Worm (Caenorhabditis elegans) whole organism, L2 larva: Measurements from ENCODE around the gene T26C5.5.

Experiments
- C34F6.9 ChIP-seq: fragments of 150-350 bp; optimal IDR thresholded peaks from 2 replicates; lab custom pipeline; 2014; ENCODE audit warnings: missing biosample characterization, missing genetic modification characterization
- F13H6.1 ChIP-seq: sonication (generic microtip); optimal IDR thresholded peaks from 2 replicates; lab custom pipeline; 2016; ENCODE audit warnings: missing genetic modification characterization, missing compliant biosample characterization
- R02D3.7 ChIP-seq: fragments of 150-350 bp; optimal IDR thresholded peaks from 2 replicates; lab custom pipeline; 2014; ENCODE audit warnings: missing biosample characterization, missing genetic modification characterization
- Y55F3AM.14 ChIP-seq: fragments of 200-800 bp; sonication (Bioruptor generic); optimal IDR thresholded peaks from 2 replicates; lab custom pipeline; 2018; ENCODE audit warnings: mild to moderate bottlenecking, missing genetic modification characterization, missing compliant biosample characterization
- ZK546.5 ChIP-seq: sonication (generic microtip); optimal IDR thresholded peaks from 2 replicates; lab custom pipeline; 2017; ENCODE audit warnings: missing biosample characterization, missing genetic modification characterization
- alr-1 ChIP-seq: fragments of 150-350 bp; optimal IDR thresholded peaks from 2 replicates; lab custom pipeline; 2014; ENCODE audit warnings: missing biosample characterization, missing genetic modification characterization
- aly-2 ChIP-seq: fragments of 150-350 bp; optimal IDR thresholded peaks from 2 replicates; lab custom pipeline; 2014; ENCODE audit warnings: missing biosample characterization, missing genetic modification characterization
- ama-1 ChIP-seq: fragments of 150-350 bp; optimal IDR thresholded peaks from 2 replicates; lab custom pipeline; 2018; ENCODE audit warnings: inconsistent platforms
- blmp-1 ChIP-seq: sonication (generic microtip); optimal IDR thresholded peaks from 2 replicates; lab custom pipeline; 2017; ENCODE audit warnings: missing genetic modification characterization, mild to moderate bottlenecking, missing compliant biosample characterization, antibody characterized with exemption, moderate library complexity; ENCODE audit not compliant: insufficient read depth
- ceh-16 ChIP-seq: fragments of 150-350 bp; optimal IDR thresholded peaks from 2 replicates; lab custom pipeline; 2014; ENCODE audit warnings: missing biosample characterization, missing genetic modification characterization
- ceh-82 ChIP-seq: fragments of 150-350 bp; optimal IDR thresholded peaks from 2 replicates; lab custom pipeline; 2014; ENCODE audit warnings: missing biosample characterization, missing genetic modification characterization
- crh-2 ChIP-seq: sonication (generic microtip); optimal IDR thresholded peaks from 2 replicates; lab custom pipeline; 2017; ENCODE audit warnings: missing biosample characterization, missing genetic modification characterization
- dmd-4 ChIP-seq: sonication (generic microtip); optimal IDR thresholded peaks from 2 replicates; lab custom pipeline; 2017; ENCODE audit warnings: missing biosample characterization, missing genetic modification characterization
- egl-27 ChIP-seq: sonication (generic microtip); optimal IDR thresholded peaks from 3 replicates; lab custom pipeline; 2017; ENCODE audit warnings: missing biosample characterization, missing genetic modification reagents, missing genetic modification characterization
- elt-1 ChIP-seq: fragments of 150-350 bp; optimal IDR thresholded peaks from 2 replicates; lab custom pipeline; 2014; ENCODE audit warnings: missing biosample characterization, missing genetic modification characterization
- elt-3 ChIP-seq: sonication (generic microtip); optimal IDR thresholded peaks from 2 replicates; lab custom pipeline; 2017; ENCODE audit warnings: missing biosample characterization, missing genetic modification characterization
- fos-1 ChIP-seq: fragments of 150-350 bp; optimal IDR thresholded peaks from 2 replicates; lab custom pipeline; 2014; ENCODE audit warnings: missing biosample characterization, missing genetic modification characterization
- gmeb-1 ChIP-seq: fragments of 150-350 bp; optimal IDR thresholded peaks from 2 replicates; lab custom pipeline; 2014; ENCODE audit warnings: missing biosample characterization, missing genetic modification characterization
- lin-11 ChIP-seq: fragments of 150-350 bp; sonication (generic microtip); optimal IDR thresholded peaks from 2 replicates; lab custom pipeline; 2014; ENCODE audit warnings: missing biosample characterization, missing genetic modification characterization, inconsistent platforms, mixed read lengths
- lin-13 ChIP-seq: fragments of 150-350 bp; optimal IDR thresholded peaks from 2 replicates; lab custom pipeline; 2014; ENCODE audit warnings: missing biosample characterization, missing genetic modification reagents, missing genetic modification characterization
- lin-39 ChIP-seq: fragments of 150-350 bp; optimal IDR thresholded peaks from 2 replicates; lab custom pipeline; 2014; ENCODE audit warnings: missing biosample characterization, missing genetic modification reagents, missing genetic modification characterization
- lsy-2 ChIP-seq, 2 experiments: fragments of 150-350 bp in 1 of 2; sonication (generic microtip) in 1 of 2; optimal IDR thresholded peaks; 2 replicates each; lab custom pipeline; 2014 to 2017; ENCODE audit warnings: missing biosample characterization in 2 of 2, missing genetic modification characterization in 2 of 2
- mab-5 ChIP-seq: fragments of 150-350 bp; optimal IDR thresholded peaks from 2 replicates; lab custom pipeline; 2014; ENCODE audit warnings: missing biosample characterization, missing genetic modification characterization
- mbf-1 ChIP-seq: sonication (generic microtip); optimal IDR thresholded peaks from 2 replicates; lab custom pipeline; 2017; ENCODE audit warnings: missing biosample characterization, missing genetic modification characterization
- mdl-1 ChIP-seq, 2 experiments: fragments of 150-350 bp in 1 of 2; sonication (generic microtip) in 1 of 2; optimal IDR thresholded peaks; 2 replicates each; lab custom pipeline; 2017; ENCODE audit warnings: missing biosample characterization in 2 of 2, missing genetic modification characterization in 2 of 2
- nhr-10 ChIP-seq: sonication (generic microtip); optimal IDR thresholded peaks from 2 replicates; lab custom pipeline; 2017; ENCODE audit warnings: missing biosample characterization, missing genetic modification characterization
- nhr-11 ChIP-seq: fragments of 150-350 bp; optimal IDR thresholded peaks from 2 replicates; lab custom pipeline; 2014; ENCODE audit warnings: missing biosample characterization, missing genetic modification characterization
- nhr-12 ChIP-seq: fragments of 150-350 bp; optimal IDR thresholded peaks from 2 replicates; lab custom pipeline; 2014; ENCODE audit warnings: missing biosample characterization, missing genetic modification characterization
- nhr-129 ChIP-seq: fragments of 150-350 bp; optimal IDR thresholded peaks from 2 replicates; lab custom pipeline; 2014; ENCODE audit warnings: missing biosample characterization, missing genetic modification characterization
- nhr-21 ChIP-seq: fragments of 150-350 bp; optimal IDR thresholded peaks from 2 replicates; lab custom pipeline; 2014; ENCODE audit warnings: missing biosample characterization, missing genetic modification characterization
- nhr-23 ChIP-seq: fragments of 150-350 bp; optimal IDR thresholded peaks from 2 replicates; lab custom pipeline; 2014; ENCODE audit warnings: missing biosample characterization, missing genetic modification reagents, missing genetic modification characterization
- nhr-237 ChIP-seq: fragments of 150-350 bp; optimal IDR thresholded peaks from 2 replicates; lab custom pipeline; 2014; ENCODE audit warnings: missing biosample characterization, missing genetic modification characterization
- nhr-25 ChIP-seq: fragments of 150-350 bp; sonication (generic microtip); optimal IDR thresholded peaks from 3 replicates; lab custom pipeline; 2014; ENCODE audit warnings: missing biosample characterization, missing genetic modification characterization
- nhr-6 ChIP-seq: fragments of 150-350 bp; optimal IDR thresholded peaks from 2 replicates; lab custom pipeline; 2014; ENCODE audit warnings: missing biosample characterization, missing genetic modification characterization
- nhr-77 ChIP-seq: fragments of 150-350 bp; optimal IDR thresholded peaks from 2 replicates; lab custom pipeline; 2014; ENCODE audit warnings: missing biosample characterization, missing genetic modification characterization
- peb-1 ChIP-seq: fragments of 150-350 bp; optimal IDR thresholded peaks from 2 replicates; lab custom pipeline; 2014; ENCODE audit warnings: missing biosample characterization, missing genetic modification characterization
- sem-4 ChIP-seq: fragments of 150-350 bp; optimal IDR thresholded peaks from 2 replicates; lab custom pipeline; 2014; ENCODE audit warnings: missing biosample characterization, missing genetic modification reagents, missing genetic modification characterization
- skn-1 ChIP-seq: sonication (generic microtip); optimal IDR thresholded peaks from 2 replicates; lab custom pipeline; 2017; ENCODE audit warnings: missing biosample characterization, missing genetic modification characterization
- sma-3 ChIP-seq: sonication (generic microtip); optimal IDR thresholded peaks from 2 replicates; lab custom pipeline; 2016; ENCODE audit warnings: missing genetic modification reagents, missing genetic modification characterization, missing compliant biosample characterization
- sma-9 ChIP-seq, 2 experiments: fragments of 150-350 bp in 1 of 2; sonication (generic microtip) in 1 of 2; optimal IDR thresholded peaks; 2 replicates each; lab custom pipeline; 2014 to 2016; ENCODE audit warnings: missing genetic modification characterization in 2 of 2, mild to moderate bottlenecking in 1 of 2, missing biosample characterization in 1 of 2, missing compliant biosample characterization in 1 of 2, missing genetic modification reagents in 1 of 2, moderate library complexity in 1 of 2
- snpc-4 ChIP-seq: fragments of 150-350 bp; optimal IDR thresholded peaks from 2 replicates; lab custom pipeline; 2014; ENCODE audit warnings: missing biosample characterization, missing genetic modification characterization
- unc-39 ChIP-seq: fragments of 150-350 bp; optimal IDR thresholded peaks from 2 replicates; lab custom pipeline; 2014; ENCODE audit warnings: missing biosample characterization, missing genetic modification characterization
- unc-55 ChIP-seq: fragments of 150-350 bp; sonication (generic microtip); optimal IDR thresholded peaks from 3 replicates; lab custom pipeline; 2014; ENCODE audit warnings: missing biosample characterization, missing genetic modification reagents, missing genetic modification characterization
- unc-62 ChIP-seq: fragments of 150-350 bp; optimal IDR thresholded peaks from 2 replicates; lab custom pipeline; 2014; ENCODE audit warnings: missing biosample characterization, missing genetic modification reagents, missing genetic modification characterization
- zag-1 ChIP-seq: fragments of 150-350 bp; optimal IDR thresholded peaks from 2 replicates; lab custom pipeline; 2014; ENCODE audit warnings: missing biosample characterization, missing genetic modification characterization
- ztf-1 ChIP-seq: fragments of 200-800 bp; sonication (Bioruptor generic); conservative IDR thresholded peaks from 2 replicates; pipeline ENCODE4 v1.3.6; 2022; ENCODE audit warnings: missing genetic modification characterization, missing compliant biosample characterization
- ztf-11 ChIP-seq: sonication (generic microtip); optimal IDR thresholded peaks from 2 replicates; lab custom pipeline; 2017; ENCODE audit warnings: missing biosample characterization, missing genetic modification characterization
- ztf-4 ChIP-seq: fragments of 150-350 bp; optimal IDR thresholded peaks from 2 replicates; lab custom pipeline; 2014; ENCODE audit warnings: missing biosample characterization, missing genetic modification characterization

T26C5.5 gene

DNA sequence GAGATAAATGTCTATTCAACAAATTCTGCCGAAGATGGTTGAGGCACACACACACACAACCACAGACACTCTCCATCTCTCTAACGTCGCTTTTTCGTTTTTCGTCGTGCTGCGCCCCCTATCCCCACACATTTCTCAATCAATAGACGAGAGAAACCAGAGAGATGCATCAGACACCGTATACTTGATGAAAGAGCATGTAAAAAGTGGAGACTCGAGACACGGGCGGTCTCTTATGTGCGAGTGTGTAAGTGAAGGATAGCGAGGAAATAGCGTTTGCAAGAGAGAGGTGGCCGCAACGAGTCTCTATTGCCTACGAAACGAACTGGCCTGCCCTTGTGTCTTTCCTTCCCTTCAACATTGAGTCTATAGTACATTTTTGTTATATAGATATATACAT, 36.2 kb upstream of the T26C5.5 start:
- TF ChIP-seq ztf-1 (GFP tag; lab: Robert Waterston, UW) (no peak), elt-1 (peak; percentile 18), alr-1 (no peak), lsy-2 (tag; optimal IDR thresholded peaks at IDR 0.05; lab: Kevin White, UChicago) (peak; percentile 75 to 95), nhr-6 (tag; lab: Kevin White, UChicago) (peak; percentile 90), nhr-23 (tag; lab: Kevin White, UChicago) (no peak), egl-27 (tag; lab: Kevin White, UChicago) (peak; percentile 91), aly-2 (tag; lab: Kevin White, UChicago) (no peak), elt-3 (tag; lab: Kevin White, UChicago) (no peak), mbf-1 (no peak), sma-3 (peak; percentile 94), ztf-11 (no peak), blmp-1 (peak; percentile 54), unc-55 (GFP tag; lab: Kevin White, UChicago) (peak; percentile 93), ceh-16 (tag; lab: Kevin White, UChicago) (peak; percentile 69), sma-9 (GFP tag; optimal IDR thresholded peaks at IDR 0.05; lab: Kevin White, UChicago) (peak; percentile 96), sma-9 (tag; optimal IDR thresholded peaks at IDR 0.05; lab: Kevin White, UChicago) (no peak), ama-1 (peak; percentile 86), zag-1 (tag; lab: Kevin White, UChicago) (peak; percentile 89), mab-5 (peak; percentile 67), crh-2 (peak; percentile 95), nhr-10 (tag; lab: Kevin White, UChicago) (peak; percentile 10), lin-13 (peak; percentile 86), lin-39 (tag; lab: Kevin White, UChicago) (no peak), Y55F3AM.14 (GFP tag; lab: Kevin White, UChicago) (peak; percentile 76), sem-4 (tag; lab: Kevin White, UChicago) (peak; percentile 75), ZK546.5 (tag; lab: Kevin White, UChicago) (no peak), nhr-25 (peak; percentile 90), ceh-82 (tag; lab: Kevin White, UChicago) (no peak), nhr-21 (tag; lab: Kevin White, UChicago) (peak; percentile 94), nhr-12 (tag; lab: Kevin White, UChicago) (no peak), unc-39 (no peak), C34F6.9 (tag; lab: Kevin White, UChicago) (peak; percentile 97), R02D3.7 (tag; lab: Kevin White, UChicago) (no peak), gmeb-1 (peak; percentile 70), F13H6.1 (tag; lab: Kevin White, UChicago) (peak; percentile 97), mdl-1 (tag; optimal IDR thresholded peaks at IDR 0.05; lab: Kevin White, UChicago) (peak; percentile 17 to 70), nhr-237 (tag; lab: Kevin White, UChicago) (no peak), nhr-11 (tag; lab: Kevin White, UChicago) (no peak), lin-11 (tag; lab: Kevin White, UChicago) (peak; percentile 89), nhr-129 (tag; lab: Kevin White, UChicago) (peak; percentile 98), peb-1 (tag; lab: Kevin White, UChicago) (peak; percentile 87), dmd-4 (tag; lab: Kevin White, UChicago) (no peak), ztf-4 (tag; lab: Kevin White, UChicago) (peak; percentile 82), snpc-4 (peak; percentile 78), skn-1 (tag; lab: Kevin White, UChicago) (peak; percentile 75), unc-62 (GFP tag; lab: Kevin White, UChicago) (no peak), nhr-77 (peak; percentile 61), fos-1 (tag; lab: Kevin White, UChicago) (peak; percentile 99)
